Fruit fly (Drosophila melanogaster): ENCODE measurements around the gene PIG-C.

Gene PIG-C

dm6 chr3L:3337345-3337928, 18.4 kb upstream of the PIG-C start:
- no peak for TF ChIP-seq CG17801 (GFP tag; optimal IDR thresholded peaks at IDR 0.05; ENCODE audit: partially characterized antibody)

- TF ChIP-seq CG17801 (GFP tag; optimal IDR thresholded peaks at IDR 0.05; ENCODE audit: partially characterized antibody): peak; percentile 87
Observed at dm6 chr3L:3336368-3337164, 17.5 kb upstream of the PIG-C start, which contains the start of the genes Drsl6 and kst. Gene Drsl6 (minus strand): TSS chr3L:3336418. Gene kst (plus strand): TSS chr3L:3336860.

- no peak for TF ChIP-seq CG17801 (GFP tag; optimal IDR thresholded peaks at IDR 0.05; ENCODE audit: partially characterized antibody)
Observed at dm6 chr3L:3335688-3336087, 16.7 kb upstream of the PIG-C start, which contains the start of gene Drsl1. Gene Drsl1 (minus strand): TSS chr3L:3335788.

- TF ChIP-seq CG17801 (GFP tag; optimal IDR thresholded peaks at IDR 0.05; ENCODE audit: partially characterized antibody): peak; percentile 37
Observed at dm6 chr3L:3334784-3335183, 15.8 kb upstream of the PIG-C start, which contains the start of gene CG14969. Gene CG14969 (minus strand): TSS chr3L:3334978.

dm6 chr3L:3329763-3330162, 10.7 kb upstream of the PIG-C start, which contains the start of gene CG14961:
Gene CG14961 (plus strand): TSS chr3L:3330063.
- no peak for TF ChIP-seq CG17801 (GFP tag; optimal IDR thresholded peaks at IDR 0.05; ENCODE audit: partially characterized antibody)

dm6 chr3L:3328771-3329170, 9.7 kb upstream of the PIG-C start, which contains the start of gene Strip:
Gene Strip (minus strand): TSS chr3L:3328871.
- no peak for TF ChIP-seq CG17801 (GFP tag; optimal IDR thresholded peaks at IDR 0.05; ENCODE audit: partially characterized antibody)

dm6 chr3L:3325925-3326903, 7.2 kb upstream of the PIG-C start, which contains the start of gene Gtpx:
Gene Gtpx (plus strand): TSS chr3L:3326265.
- peak; percentile 24 for TF ChIP-seq CG17801 (GFP tag; optimal IDR thresholded peaks at IDR 0.05; ENCODE audit: partially characterized antibody)

- TF ChIP-seq CG17801 (GFP tag; optimal IDR thresholded peaks at IDR 0.05; ENCODE audit: partially characterized antibody): no peak
Observed at dm6 chr3L:3325597-3325924, 6.5 kb upstream of the PIG-C start.

- no peak for TF ChIP-seq CG17801 (GFP tag; optimal IDR thresholded peaks at IDR 0.05; ENCODE audit: partially characterized antibody)
Observed at dm6 chr3L:3319992-3320732, 1.1 kb upstream of the PIG-C start.

- TF ChIP-seq CG17801 (GFP tag; optimal IDR thresholded peaks at IDR 0.05; ENCODE audit: partially characterized antibody): no peak
Observed at dm6 chr3L:3316441-3316840, 2.6 kb downstream of the PIG-C start, which contains the start of gene Drsl5. Gene Drsl5 (plus strand): TSS chr3L:3316781.

dm6 chr3L:3315288-3315687, 3.7 kb downstream of the PIG-C start, which contains the start of gene Drsl4:
Gene Drsl4 (plus strand): TSS chr3L:3315620.
- TF ChIP-seq CG17801 (GFP tag; optimal IDR thresholded peaks at IDR 0.05; ENCODE audit: partially characterized antibody): no peak

dm6 chr3L:3314696-3315095, 4.3 kb downstream of the PIG-C start, which contains the start of gene Drsl3:
Gene Drsl3 (plus strand): TSS chr3L:3314996.
- no peak for TF ChIP-seq CG17801 (GFP tag; optimal IDR thresholded peaks at IDR 0.05; ENCODE audit: partially characterized antibody)

dm6 chr3L:3314049-3314448, 5.0 kb downstream of the PIG-C start, which contains the start of gene Drsl2:
Gene Drsl2 (plus strand): TSS chr3L:3314349.
- TF ChIP-seq CG17801 (GFP tag; optimal IDR thresholded peaks at IDR 0.05; ENCODE audit: partially characterized antibody): no peak

Measured in ovary, adult (tissue).